Fruit fly (Drosophila melanogaster) whole organism, pupa: ENCODE measurements around the gene nvd.

ENCODE experiments used
- CG12605 ChIP-seq: fragments of 200-800 bp; sonication (Bioruptor generic); IDR thresholded peaks from 2 replicates; pipeline ENCODE4 v1.3.6; 2022; ENCODE audit warnings: missing biosample characterization, missing genetic modification characterization
- CG14655 ChIP-seq: fragments of 200-800 bp; sonication (Bioruptor generic); optimal IDR thresholded peaks from 3 replicates; lab custom pipeline; 2017; ENCODE audit warnings: mild to moderate bottlenecking, missing biosample characterization, missing genetic modification reagents, missing genetic modification characterization
- CG8159 ChIP-seq: fragments of 200-800 bp; sonication (Bioruptor generic); optimal IDR thresholded peaks from 3 replicates; lab custom pipeline; 2018; ENCODE audit warnings: missing biosample characterization, mild to moderate bottlenecking, missing genetic modification characterization, moderate library complexity
- CG9948 ChIP-seq: fragments of 200-800 bp; sonication (Bioruptor generic); optimal IDR thresholded peaks from 2 replicates; lab custom pipeline; 2018; ENCODE audit warnings: missing biosample characterization, mild to moderate bottlenecking, missing genetic modification characterization, moderate library complexity
- D1 ChIP-seq: fragments of 200-800 bp; sonication (Bioruptor generic); optimal IDR thresholded peaks from 2 replicates; lab custom pipeline; 2018; ENCODE audit warnings: missing biosample characterization, mild to moderate bottlenecking, missing genetic modification characterization, moderate library complexity
- EcR ChIP-seq: fragments of 200-800 bp; sonication (Bioruptor generic); optimal IDR thresholded peaks from 3 replicates; lab custom pipeline; 2019; ENCODE audit warnings: missing biosample characterization, missing genetic modification characterization, mild to moderate bottlenecking, moderate library complexity, missing genetic modification reagents
- Pif1B ChIP-seq: fragments of 200-800 bp; sonication (Bioruptor generic); optimal IDR thresholded peaks from 3 replicates; lab custom pipeline; 2016; ENCODE audit warnings: missing biosample characterization, missing genetic modification characterization
- Snoo ChIP-seq: fragments of 200-800 bp; sonication (Bioruptor generic); optimal IDR thresholded peaks from 3 replicates; lab custom pipeline; 2017; ENCODE audit warnings: missing biosample characterization, mild to moderate bottlenecking, missing genetic modification characterization, inconsistent platforms
- fd96Ca ChIP-seq: fragments of 200-800 bp; sonication (Bioruptor generic); IDR thresholded peaks from 3 replicates; pipeline ENCODE4 v1.3.6; 2022; ENCODE audit warnings: missing biosample characterization, missing genetic modification characterization
- gl ChIP-seq: fragments of 200-800 bp; sonication (Bioruptor generic); optimal IDR thresholded peaks from 2 replicates; lab custom pipeline; 2018; ENCODE audit warnings: missing biosample characterization, mild to moderate bottlenecking, missing genetic modification characterization
- rn ChIP-seq: fragments of 200-800 bp; sonication (Bioruptor generic); IDR thresholded peaks from 2 replicates; pipeline ENCODE4 v1.3.6; 2022; ENCODE audit warnings: missing biosample characterization, missing genetic modification characterization

The nvd gene

dm6 chr3L:24324566-24324965, at the start of gene nvd:
nvd (plus strand) TSS chr3L:24324866.
- TF ChIP-seq D1 (tag; lab: Kevin White, UChicago) (no peak), Pif1B (GFP tag; lab: Kevin White, UChicago) (no peak), CG9948 (tag; lab: Kevin White, UChicago) (no peak), fd96Ca (GFP tag; lab: Robert Waterston, UW) (no peak), CG12605 (no peak), Snoo (tag; lab: Kevin White, UChicago) (no peak), gl (tag; lab: Kevin White, UChicago) (no peak), EcR (GFP tag; lab: Kevin White, UChicago) (no peak), CG8159 (tag; lab: Kevin White, UChicago) (no peak), CG14655 (no peak), rn (GFP tag; lab: Robert Waterston, UW) (no peak)
- TF ChIP-seq, all 21 proteins: peak for 0
